Fruit fly (Drosophila melanogaster) whole organism, embryonic: Measurements from ENCODE around the gene Dlic.

Source experiments
- Ada2b ChIP-seq: fragments of 200-800 bp; sonication (Bioruptor generic); IDR thresholded peaks from 2 replicates; pipeline ENCODE4 v1.3.6; 2022; ENCODE audit warnings: missing biosample characterization, missing genetic modification characterization
- Aef1 ChIP-seq: fragments of 200-800 bp; sonication (Bioruptor generic); IDR thresholded peaks from 3 replicates; pipeline ENCODE4 v1.3.6; 2022; ENCODE audit warnings: missing biosample characterization, missing genetic modification characterization
- Bgb ChIP-seq: fragments of 200-800 bp; sonication (Bioruptor generic); IDR thresholded peaks from 2 replicates; pipeline ENCODE4 v1.3.6; 2022; ENCODE audit warnings: missing biosample characterization, missing genetic modification characterization; ENCODE audit not compliant: partially characterized antibody
- BtbVII ChIP-seq: fragments of 200-800 bp; sonication (Bioruptor generic); optimal IDR thresholded peaks from 3 replicates; lab custom pipeline; 2017; ENCODE audit warnings: missing biosample characterization, mild to moderate bottlenecking, missing genetic modification characterization
- Bteb2 ChIP-seq: fragments of 200-800 bp; sonication (Bioruptor generic); optimal IDR thresholded peaks from 2 replicates; lab custom pipeline; 2016; ENCODE audit warnings: missing biosample characterization, missing genetic modification characterization
- CG10267 ChIP-seq: fragments of 200-800 bp; sonication (Bioruptor generic); optimal IDR thresholded peaks from 2 replicates; lab custom pipeline; 2018; ENCODE audit warnings: missing biosample characterization, mild to moderate bottlenecking, missing genetic modification characterization, moderate library complexity
- CG11695 ChIP-seq: fragments of 200-800 bp; sonication (Bioruptor generic); IDR thresholded peaks from 3 replicates; pipeline ENCODE4 v1.3.6; 2022; ENCODE audit warnings: missing biosample characterization, missing genetic modification characterization
- CG11696 ChIP-seq: fragments of 200-800 bp; sonication (Bioruptor generic); IDR thresholded peaks from 2 replicates; pipeline ENCODE4 v1.3.6; 2022; ENCODE audit warnings: missing biosample characterization, missing genetic modification characterization
- CG12391 ChIP-seq: fragments of 200-800 bp; sonication (Bioruptor generic); optimal IDR thresholded peaks from 3 replicates; lab custom pipeline; 2018; ENCODE audit warnings: missing biosample characterization, mild to moderate bottlenecking, missing genetic modification characterization, moderate library complexity
- CG12659 ChIP-seq: fragments of 200-800 bp; sonication (Bioruptor generic); optimal IDR thresholded peaks from 3 replicates; lab custom pipeline; 2017; ENCODE audit warnings: mild to moderate bottlenecking, missing biosample characterization, missing genetic modification reagents, missing genetic modification characterization
- CG13287 ChIP-seq: fragments of 200-800 bp; sonication (Bioruptor generic); IDR thresholded peaks from 2 replicates; pipeline ENCODE4 v1.3.6; 2022; ENCODE audit warnings: missing biosample characterization, missing genetic modification characterization; ENCODE audit not compliant: partially characterized antibody
- CG13775 ChIP-seq: fragments of 200-800 bp; sonication (Bioruptor generic); optimal IDR thresholded peaks from 3 replicates; lab custom pipeline; 2017; ENCODE audit warnings: missing biosample characterization, mild to moderate bottlenecking, missing genetic modification characterization
- CG15601 ChIP-seq: fragments of 200-800 bp; sonication (Bioruptor generic); optimal IDR thresholded peaks from 3 replicates; lab custom pipeline; 2019; ENCODE audit warnings: missing biosample characterization, mild to moderate bottlenecking, missing genetic modification characterization, moderate library complexity
- CG3163 ChIP-seq: fragments of 200-800 bp; sonication (Bioruptor generic); optimal IDR thresholded peaks from 3 replicates; lab custom pipeline; 2016; ENCODE audit warnings: missing biosample characterization, missing genetic modification characterization
- CG43689 ChIP-seq: fragments of 200-800 bp; sonication (Bioruptor generic); IDR thresholded peaks from 2 replicates; pipeline ENCODE4 v1.3.6; 2022; ENCODE audit warnings: missing biosample characterization, missing genetic modification characterization
- CG5953 ChIP-seq: fragments of 200-800 bp; sonication (Bioruptor generic); IDR thresholded peaks from 2 replicates; pipeline ENCODE4 v1.3.6; 2022; ENCODE audit warnings: missing biosample characterization, missing genetic modification characterization
- CG7963 ChIP-seq: fragments of 200-800 bp; sonication (Bioruptor generic); IDR thresholded peaks from 3 replicates; pipeline ENCODE4 v1.3.6; 2022; ENCODE audit warnings: missing biosample characterization, missing genetic modification characterization; ENCODE audit not compliant: partially characterized antibody
- CG8359 ChIP-seq: fragments of 200-800 bp; sonication (Bioruptor generic); optimal IDR thresholded peaks from 2 replicates; lab custom pipeline; 2017; ENCODE audit warnings: missing biosample characterization, mild to moderate bottlenecking, missing genetic modification characterization, borderline replicate concordance
- D19B ChIP-seq: fragments of 200-800 bp; sonication (Bioruptor generic); optimal IDR thresholded peaks from 2 replicates; lab custom pipeline; 2017; ENCODE audit warnings: missing biosample characterization, mild to moderate bottlenecking, missing genetic modification characterization
- Dek ChIP-seq: fragments of 200-800 bp; sonication (Bioruptor generic); optimal IDR thresholded peaks from 3 replicates; lab custom pipeline; 2019; ENCODE audit warnings: missing biosample characterization, mild to moderate bottlenecking, missing genetic modification characterization, moderate library complexity
- Drgx ChIP-seq: fragments of 200-800 bp; sonication (Bioruptor generic); IDR thresholded peaks from 2 replicates; pipeline ENCODE4 v1.3.6; 2022; ENCODE audit warnings: missing biosample characterization, missing genetic modification characterization
- GATAe ChIP-seq: fragments of 200-800 bp; sonication (Bioruptor generic); conservative IDR thresholded peaks from 2 replicates; pipeline ENCODE4 v1.3.6; 2022; ENCODE audit warnings: missing biosample characterization, missing genetic modification characterization
- H15 ChIP-seq: fragments of 200-800 bp; sonication (Bioruptor generic); IDR thresholded peaks from 3 replicates; pipeline ENCODE4 v1.3.6; 2022; ENCODE audit warnings: missing biosample characterization, missing genetic modification characterization
- HLH4C ChIP-seq: fragments of 200-800 bp; sonication (Bioruptor generic); IDR thresholded peaks from 3 replicates; pipeline ENCODE4 v1.3.6; 2022; ENCODE audit warnings: missing biosample characterization, missing genetic modification characterization; ENCODE audit not compliant: partially characterized antibody
- Hr78 ChIP-seq, 2 experiments: fragments of 200-800 bp in 1 of 2; fragments of >200 bp in 1 of 2; sonication (Bioruptor generic) in 1 of 2; optimal IDR thresholded peaks; 2 replicates each; lab custom pipeline; 2017 to 2019; ENCODE audit warnings: missing biosample characterization in 2 of 2, missing genetic modification characterization in 2 of 2, mild to moderate bottlenecking in 1 of 2, moderate library complexity in 1 of 2
- Med ChIP-seq: fragments of 200-800 bp; sonication (Bioruptor generic); peaks from one replicate; lab custom pipeline; 2016; ENCODE audit warnings: missing biosample characterization, missing genetic modification characterization, mild to moderate bottlenecking, inconsistent platforms, moderate library complexity
- Sox100B ChIP-seq: fragments of 200-800 bp; sonication (Bioruptor generic); optimal IDR thresholded peaks from 3 replicates; lab custom pipeline; 2018; ENCODE audit warnings: missing biosample characterization, mild to moderate bottlenecking, missing genetic modification characterization
- Spps ChIP-seq: fragments of 200-800 bp; sonication (Bioruptor generic); optimal IDR thresholded peaks from 2 replicates; lab custom pipeline; 2018; ENCODE audit warnings: missing biosample characterization, mild to moderate bottlenecking, missing genetic modification characterization
- Ssrp ChIP-seq: fragments of 200-800 bp; sonication (Bioruptor generic); optimal IDR thresholded peaks from 2 replicates; lab custom pipeline; 2018; ENCODE audit warnings: missing biosample characterization, mild to moderate bottlenecking, missing genetic modification characterization, moderate library complexity
- YL-1 ChIP-seq: fragments of 200-800 bp; sonication (Bioruptor generic); optimal IDR thresholded peaks from 3 replicates; lab custom pipeline; 2017; ENCODE audit warnings: missing biosample characterization, mild to moderate bottlenecking, missing genetic modification characterization
- ase ChIP-seq: fragments of 200-800 bp; sonication (Bioruptor generic); IDR thresholded peaks from 3 replicates; pipeline ENCODE4 v1.3.6; 2022; ENCODE audit warnings: missing biosample characterization, missing genetic modification characterization
- ash1 ChIP-seq: fragments of 200-800 bp; sonication (Bioruptor generic); optimal IDR thresholded peaks from 2 replicates; lab custom pipeline; 2018; ENCODE audit warnings: missing biosample characterization, mild to moderate bottlenecking, missing genetic modification characterization
- btn ChIP-seq: fragments of 200-800 bp; sonication (Bioruptor generic); optimal IDR thresholded peaks from 2 replicates; lab custom pipeline; 2016; ENCODE audit warnings: missing biosample characterization, missing genetic modification characterization
- corto ChIP-seq: fragments of 200-800 bp; sonication (Bioruptor generic); optimal IDR thresholded peaks from 2 replicates; lab custom pipeline; 2016; ENCODE audit warnings: missing biosample characterization, mild to moderate bottlenecking, missing genetic modification characterization, moderate library complexity
- dan ChIP-seq: fragments of 200-800 bp; sonication (Bioruptor generic); IDR thresholded peaks from 2 replicates; pipeline ENCODE4 v1.3.6; 2022; ENCODE audit warnings: missing biosample characterization, missing genetic modification characterization
- dmrt11E ChIP-seq: fragments of 200-800 bp; sonication (Bioruptor generic); optimal IDR thresholded peaks from 3 replicates; lab custom pipeline; 2018; ENCODE audit warnings: missing biosample characterization, mild to moderate bottlenecking, missing genetic modification characterization, moderate library complexity
- fru ChIP-seq: fragments of >200 bp; optimal IDR thresholded peaks from 2 replicates; lab custom pipeline; 2017
- grau ChIP-seq: fragments of 200-800 bp; optimal IDR thresholded peaks from 3 replicates; lab custom pipeline; 2019; ENCODE audit warnings: missing biosample characterization, mild to moderate bottlenecking, missing genetic modification characterization, moderate library complexity
- hth ChIP-seq: fragments of >200 bp; optimal IDR thresholded peaks from 2 replicates; lab custom pipeline; 2017; ENCODE audit warnings: inconsistent platforms
- inv ChIP-seq: fragments of 200-800 bp; sonication (Bioruptor generic); IDR thresholded peaks from 2 replicates; pipeline ENCODE4 v1.3.6; 2022; ENCODE audit warnings: missing biosample characterization, missing genetic modification characterization; ENCODE audit not compliant: partially characterized antibody
- knrl ChIP-seq: fragments of 200-800 bp; sonication (Bioruptor generic); IDR thresholded peaks from 3 replicates; pipeline ENCODE4 v1.3.6; 2022; ENCODE audit warnings: missing biosample characterization, missing genetic modification characterization; ENCODE audit not compliant: partially characterized antibody
- lola ChIP-seq, 3 experiments: fragments of >200 bp in 2 of 3; fragments of 200-800 bp in 1 of 3; sonication (Bioruptor generic) in 1 of 3; optimal IDR thresholded peaks; 2 replicates each; lab custom pipeline; 2017 to 2019; ENCODE audit warnings: missing biosample characterization in 3 of 3, missing genetic modification characterization in 3 of 3, mild to moderate bottlenecking in 1 of 3, moderate library complexity in 1 of 3
- mam ChIP-seq: fragments of 200-800 bp; sonication (Bioruptor generic); optimal IDR thresholded peaks from 3 replicates; lab custom pipeline; 2016; ENCODE audit warnings: missing biosample characterization, missing genetic modification characterization
- pros ChIP-seq: fragments of 200-800 bp; sonication (Bioruptor generic); optimal IDR thresholded peaks from 3 replicates; lab custom pipeline; 2019; ENCODE audit warnings: missing biosample characterization, mild to moderate bottlenecking, missing genetic modification characterization, moderate library complexity
- ranshi ChIP-seq: fragments of 200-800 bp; sonication (Bioruptor generic); IDR thresholded peaks from 2 replicates; pipeline ENCODE4 v1.3.6; 2022; ENCODE audit warnings: missing biosample characterization, missing genetic modification characterization
- slou ChIP-seq: fragments of 200-800 bp; sonication (Bioruptor generic); optimal IDR thresholded peaks from 3 replicates; lab custom pipeline; 2016; ENCODE audit warnings: missing biosample characterization, missing genetic modification characterization
- so ChIP-seq: fragments of 200-800 bp; sonication (Bioruptor generic); IDR thresholded peaks from 3 replicates; pipeline ENCODE4 v1.3.6; 2022; ENCODE audit warnings: missing biosample characterization, missing genetic modification characterization
- tx ChIP-seq: fragments of 200-800 bp; sonication (Bioruptor generic); optimal IDR thresholded peaks from 2 replicates; lab custom pipeline; 2016; ENCODE audit warnings: missing biosample characterization, missing genetic modification characterization
- zfh1 ChIP-seq: fragments of 200-800 bp; sonication (Bioruptor generic); IDR thresholded peaks from 3 replicates; pipeline ENCODE4 v1.3.6; 2022; ENCODE audit warnings: missing biosample characterization, missing genetic modification characterization

Dlic gene

DNA sequence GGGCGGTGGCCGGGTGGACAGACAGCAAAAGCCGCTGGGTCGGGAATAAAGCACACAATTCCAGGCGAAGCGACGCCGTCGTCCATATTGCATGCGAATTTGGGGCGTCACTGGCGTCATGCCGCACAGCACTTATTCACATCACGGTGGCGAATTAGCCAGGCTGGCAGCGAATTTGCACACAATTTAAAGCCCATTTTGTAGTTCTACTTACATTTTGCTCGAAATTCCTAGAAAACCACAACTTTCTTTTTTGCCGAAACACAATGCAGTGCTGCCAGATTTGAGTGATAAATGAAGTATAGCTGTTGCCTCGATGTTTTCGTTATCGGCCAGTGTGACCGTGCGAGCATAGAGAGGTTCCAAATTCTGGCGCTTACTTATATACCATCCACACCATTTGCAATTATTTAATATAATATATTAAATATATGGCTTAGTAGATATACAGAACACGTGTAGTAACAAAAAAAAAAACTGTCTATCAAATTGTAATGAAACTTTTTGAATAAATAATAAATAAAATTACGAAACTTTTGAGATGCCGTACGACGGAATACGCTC, 5.9 kb upstream of the Dlic start, which contains the start of gene Ran (continued):
- TF ChIP-seq CG7963 (GFP tag; lab: Robert Waterston, UW), result 0 out of 3 replicates have a peak, but pooled peaks have one; percentile 42
- no peak for TF ChIP-seq Dek
- no peak for TF ChIP-seq slou (GFP tag; lab: Kevin White, UChicago)
- peak; percentile 59 for TF ChIP-seq YL-1
- no peak for TF ChIP-seq Drgx (GFP tag; lab: Robert Waterston, UW)
- TF ChIP-seq ash1 (GFP tag; lab: Kevin White, UChicago), result no peak
- TF ChIP-seq BtbVII (GFP tag; lab: Kevin White, UChicago), result no peak
- no peak for TF ChIP-seq corto (GFP tag; lab: Kevin White, UChicago)
- no peak for TF ChIP-seq dan
- TF ChIP-seq fru (lab: Kevin White, UChicago), result no peak
- TF ChIP-seq CG15601 (tag; lab: Kevin White, UChicago), result no peak
- no peak; the same call in 1 of the 2 replicates for TF ChIP-seq ranshi (GFP tag; lab: Robert Waterston, UW)
- no peak for TF ChIP-seq H15
- no peak for TF ChIP-seq CG3163 (GFP tag; lab: Kevin White, UChicago)
- TF ChIP-seq CG10267 (tag; lab: Kevin White, UChicago), result peak; percentile 15
- no peak for TF ChIP-seq Bteb2 (GFP tag; lab: Kevin White, UChicago)
- TF ChIP-seq CG11696 (GFP tag; lab: Robert Waterston, UW), result no peak
- TF ChIP-seq hth (lab: Kevin White, UChicago), result no peak
- TF ChIP-seq lola (GFP tag; optimal IDR thresholded peaks at IDR 0.05; lab: Kevin White, UChicago), result peak in 1 of 3 experiments; percentile 42
- TF ChIP-seq HLH4C (GFP tag; lab: Robert Waterston, UW), result 0 out of 3 replicates have a peak, but pooled peaks have one; percentile 32
- no peak for TF ChIP-seq Ssrp (tag; lab: Kevin White, UChicago)
- TF ChIP-seq inv (GFP tag; lab: Robert Waterston, UW), result no peak
- peak; percentile 25 for TF ChIP-seq CG12391
- no peak for TF ChIP-seq D19B
- 0 out of 3 replicates have a peak, but pooled peaks have one; percentile 26 for TF ChIP-seq zfh1 (GFP tag; lab: Robert Waterston, UW)
- no peak for TF ChIP-seq Hr78 (GFP tag; optimal IDR thresholded peaks at IDR 0.05; lab: Kevin White, UChicago)
- TF ChIP-seq CG12659, result peak; percentile 21
- TF ChIP-seq dmrt11E (tag; lab: Kevin White, UChicago), result no peak
- peak; percentile 37; the same call in 1 of the 2 replicates for TF ChIP-seq Bgb
- TF ChIP-seq CG5953 (GFP tag; lab: Robert Waterston, UW), result no peak
- peak; percentile 36; the same call in 1 of the 3 replicates for TF ChIP-seq knrl
- TF ChIP-seq CG13287 (GFP tag; lab: Robert Waterston, UW), result peak; percentile 19; the same call in 1 of the 2 replicates
- 0 out of 3 replicates have a peak, but pooled peaks have one; percentile 18 for TF ChIP-seq so
- TF ChIP-seq Ada2b (GFP tag; lab: Robert Waterston, UW), result no peak
- no peak for TF ChIP-seq Spps
- TF ChIP-seq CG43689 (GFP tag; lab: Robert Waterston, UW), result no peak
- no peak for TF ChIP-seq mam (GFP tag; lab: Kevin White, UChicago)
- TF ChIP-seq CG8359 (GFP tag; lab: Kevin White, UChicago), result no peak
- no peak for TF ChIP-seq pros (GFP tag; lab: Kevin White, UChicago)
- TF ChIP-seq GATAe (GFP tag; lab: Robert Waterston, UW), result 0 out of 2 replicates have a peak, but pooled peaks have one; percentile 10
- TF ChIP-seq tx, result no peak
- no peak for TF ChIP-seq btn
- peak; percentile 15 for TF ChIP-seq grau (tag; lab: Kevin White, UChicago)
- no peak for TF ChIP-seq CG11695 (GFP tag; lab: Robert Waterston, UW)
- TF ChIP-seq Aef1, result peak; percentile 28; the same call in 2 of the 3 replicates
- TF ChIP-seq ase (GFP tag; lab: Robert Waterston, UW), result 0 out of 3 replicates have a peak, but pooled peaks have one; percentile 8
- no peak for TF ChIP-seq CG13775
- TF ChIP-seq Sox100B (GFP tag; lab: Kevin White, UChicago), result no peak
- TF ChIP-seq Med (GFP tag; lab: Kevin White, UChicago), result peak; percentile 59
